Worm (Caenorhabditis elegans) whole organism, mixed stage, embryonic: ENCODE data around the gene C50F4.16.

Experiments used
- elt-3 ChIP-seq: fragments of 150-350 bp; optimal IDR thresholded peaks from 2 replicates; lab custom pipeline; 2014; ENCODE audit warnings: missing biosample characterization, missing genetic modification characterization
- nhr-28 ChIP-seq: fragments of 150-350 bp; optimal IDR thresholded peaks from 2 replicates; lab custom pipeline; 2014; ENCODE audit warnings: missing biosample characterization, missing genetic modification characterization
- nhr-76 ChIP-seq: sonication (generic microtip); optimal IDR thresholded peaks from 2 replicates; lab custom pipeline; 2017; ENCODE audit warnings: missing biosample characterization, missing genetic modification characterization
- unc-39 ChIP-seq: fragments of 150-350 bp; optimal IDR thresholded peaks from 2 replicates; lab custom pipeline; 2014; ENCODE audit warnings: missing biosample characterization, missing genetic modification characterization

- no peak for TF ChIP-seq unc-39
- no peak for TF ChIP-seq elt-3 (tag; lab: Kevin White, UChicago)
- no peak for TF ChIP-seq nhr-76 (tag; lab: Kevin White, UChicago)
- TF ChIP-seq nhr-28 (tag; lab: Kevin White, UChicago): no peak
These were observed 13.4 kb downstream of the C50F4.16 start for ce11 chrV:9527984-9528383.
